Fruit fly (Drosophila melanogaster): Measurements from ENCODE around the gene E23.

Gene E23

DNA sequence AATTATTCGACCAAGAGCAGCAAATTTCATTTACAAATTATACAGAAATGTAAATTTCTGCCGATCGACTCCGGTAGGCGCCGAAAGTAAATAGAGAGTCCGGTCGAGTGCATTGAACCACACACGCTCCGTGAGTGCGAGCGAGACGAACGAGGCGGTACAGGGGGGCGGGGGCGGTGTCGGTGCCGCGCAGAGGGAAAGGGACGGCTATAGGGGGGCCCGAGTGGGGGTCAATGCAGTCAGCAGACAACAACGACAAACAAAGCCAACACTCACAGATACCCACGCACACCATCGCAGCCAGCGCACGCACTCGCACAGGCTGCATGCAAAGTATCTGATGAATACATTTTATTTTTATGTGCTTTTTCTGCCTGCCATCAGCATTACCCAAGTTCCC is 15.2 kb downstream of the E23 start:
- TF ChIP-seq Pif1B (GFP tag; optimal IDR thresholded peaks at IDR 0.05), result no peak
- no peak for TF ChIP-seq Pif1A (GFP tag; optimal IDR thresholded peaks at IDR 0.05)
- peak; percentile 8 for TF ChIP-seq Ets98B (GFP tag; IDR thresholded peaks at IDR 0.05)
- TF ChIP-seq fd96Ca (GFP tag; IDR thresholded peaks at IDR 0.05), result peak; percentile 57; the same call in 1 of the 3 replicates
- TF ChIP-seq CG10348 (GFP tag; IDR thresholded peaks at IDR 0.05), result no peak
- 0 out of 2 replicates have a peak, but pooled peaks have one; percentile 9 for TF ChIP-seq rn (GFP tag; IDR thresholded peaks at IDR 0.05)
- TF ChIP-seq CG14655 (GFP tag; optimal IDR thresholded peaks at IDR 0.05), result no peak
- peak; percentile 57 for TF ChIP-seq CG4496 (GFP tag; IDR thresholded peaks at IDR 0.05)
- TF ChIP-seq CG8159 (tag; optimal IDR thresholded peaks at IDR 0.05), result no peak
- TF ChIP-seq CG9948 (tag; optimal IDR thresholded peaks at IDR 0.05), result no peak
- peak; percentile 42; the same call in 1 of the 2 replicates for TF ChIP-seq CG12605 (GFP tag; IDR thresholded peaks at IDR 0.05)
- TF ChIP-seq CG34367 (tag; optimal IDR thresholded peaks at IDR 0.05), result no peak
- TF ChIP-seq CG13204 (GFP tag; optimal IDR thresholded peaks at IDR 0.05), result peak; percentile 91
- no peak for TF ChIP-seq CG17806 (tag; optimal IDR thresholded peaks at IDR 0.05)
- no peak for TF ChIP-seq D1 (tag; optimal IDR thresholded peaks at IDR 0.05)
- peak; percentile 99 for TF ChIP-seq EcR (GFP tag; optimal IDR thresholded peaks at IDR 0.05)
- no peak for TF ChIP-seq Snoo (tag; optimal IDR thresholded peaks at IDR 0.05)
- no peak for TF ChIP-seq CG15710 (tag; optimal IDR thresholded peaks at IDR 0.05)
- no peak for TF ChIP-seq gl (tag; optimal IDR thresholded peaks at IDR 0.05)
- no peak for TF ChIP-seq CG8301 (tag; optimal IDR thresholded peaks at IDR 0.05)
- TF ChIP-seq CG32121 (GFP tag; IDR thresholded peaks at IDR 0.05), result peak; percentile 63; the same call in 1 of the 2 replicates

DNA sequence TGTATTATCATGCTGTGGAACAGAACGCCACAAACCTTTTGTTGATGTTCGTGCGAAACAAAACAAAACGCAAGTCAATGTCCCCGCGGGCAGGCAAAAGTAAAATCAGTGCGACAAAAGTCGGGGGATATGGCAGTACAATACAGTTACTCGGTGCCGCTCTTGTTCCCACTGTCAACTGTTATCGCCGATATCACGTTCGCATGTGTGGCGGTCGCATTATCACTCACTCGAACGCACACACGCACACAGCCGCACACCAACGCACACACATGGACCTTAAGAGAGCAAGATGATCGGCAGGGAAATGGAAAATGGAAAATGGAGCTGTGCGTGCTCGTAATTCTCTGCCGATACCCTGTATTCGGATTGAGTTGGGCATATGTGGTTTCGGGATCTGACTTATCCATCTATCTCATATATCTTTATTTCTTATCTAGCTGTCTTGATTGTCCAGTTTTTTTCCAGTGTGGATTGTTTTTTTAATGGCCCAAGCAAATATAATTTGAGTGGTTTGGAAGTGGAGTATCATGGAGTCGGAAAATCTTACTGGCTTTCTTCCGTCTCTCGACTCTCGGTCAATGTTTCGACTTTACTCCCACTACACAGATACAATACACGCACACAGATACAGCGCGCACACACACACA is 15.9 kb downstream of the E23 start:
- peak; percentile 67 for TF ChIP-seq CG10348 (GFP tag; IDR thresholded peaks at IDR 0.05)
- peak; percentile 78 for TF ChIP-seq CG9948 (tag; optimal IDR thresholded peaks at IDR 0.05)
- peak; percentile 68 for TF ChIP-seq CG34367 (tag; optimal IDR thresholded peaks at IDR 0.05)
- TF ChIP-seq CG15710 (tag; optimal IDR thresholded peaks at IDR 0.05), result peak; percentile 77
- TF ChIP-seq D1 (tag; optimal IDR thresholded peaks at IDR 0.05), result no peak
- TF ChIP-seq Ets98B (GFP tag; IDR thresholded peaks at IDR 0.05), result peak; percentile 93
- peak; percentile 93 for TF ChIP-seq CG8301 (tag; optimal IDR thresholded peaks at IDR 0.05)
- peak; percentile 93 for TF ChIP-seq fd96Ca (GFP tag; IDR thresholded peaks at IDR 0.05)
- TF ChIP-seq gl (tag; optimal IDR thresholded peaks at IDR 0.05), result peak; percentile 73
- peak; percentile 69 for TF ChIP-seq Pif1B (GFP tag; optimal IDR thresholded peaks at IDR 0.05)
- TF ChIP-seq CG8159 (tag; optimal IDR thresholded peaks at IDR 0.05), result peak; percentile 79
- TF ChIP-seq EcR (GFP tag; optimal IDR thresholded peaks at IDR 0.05), result peak; percentile 89
- TF ChIP-seq Snoo (tag; optimal IDR thresholded peaks at IDR 0.05), result peak; percentile 73
- TF ChIP-seq rn (GFP tag; IDR thresholded peaks at IDR 0.05), result peak; percentile 79
- TF ChIP-seq CG12605 (GFP tag; IDR thresholded peaks at IDR 0.05), result peak; percentile 83
- TF ChIP-seq CG4496 (GFP tag; IDR thresholded peaks at IDR 0.05), result peak; percentile 93
- TF ChIP-seq CG14655 (GFP tag; optimal IDR thresholded peaks at IDR 0.05), result peak; percentile 92
- TF ChIP-seq Pif1A (GFP tag; optimal IDR thresholded peaks at IDR 0.05), result peak; percentile 87
- TF ChIP-seq CG17806 (tag; optimal IDR thresholded peaks at IDR 0.05), result peak; percentile 78
- TF ChIP-seq CG13204 (GFP tag; optimal IDR thresholded peaks at IDR 0.05), result peak; percentile 4
- TF ChIP-seq CG32121 (GFP tag; IDR thresholded peaks at IDR 0.05), result peak; percentile 88

DNA sequence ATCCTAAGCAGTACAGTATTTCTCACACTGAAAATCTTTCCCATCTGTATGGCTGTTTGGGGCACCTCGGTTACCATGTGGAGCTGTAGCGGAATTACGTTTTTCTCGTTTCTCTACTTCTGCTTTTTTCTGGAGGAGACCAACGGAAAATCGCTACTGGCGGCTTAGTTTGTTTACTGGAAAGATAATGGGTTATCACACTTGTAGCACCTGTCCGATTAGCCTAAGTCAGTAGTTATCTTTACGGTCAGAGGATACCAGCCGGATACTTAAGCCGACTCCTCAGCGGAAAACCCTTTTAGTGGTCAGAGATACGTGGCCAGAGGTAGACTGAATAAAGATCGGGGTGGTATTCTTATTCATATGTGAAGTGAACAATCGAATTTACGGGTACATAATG is 22.1 kb downstream of the E23 start, which contains the start of gene CG15408:
Gene CG15408 (plus strand): TSS at position 301 of the 400 bp plus-strand sequence.
- no peak for TF ChIP-seq CG10348 (GFP tag; IDR thresholded peaks at IDR 0.05)
- no peak for TF ChIP-seq CG34367 (tag; optimal IDR thresholded peaks at IDR 0.05)
- TF ChIP-seq Pif1B (GFP tag; optimal IDR thresholded peaks at IDR 0.05), result no peak
- no peak for TF ChIP-seq CG15710 (tag; optimal IDR thresholded peaks at IDR 0.05)
- no peak for TF ChIP-seq gl (tag; optimal IDR thresholded peaks at IDR 0.05)
- TF ChIP-seq CG17806 (tag; optimal IDR thresholded peaks at IDR 0.05), result no peak
- TF ChIP-seq Snoo (tag; optimal IDR thresholded peaks at IDR 0.05), result no peak
- no peak for TF ChIP-seq CG12605 (GFP tag; IDR thresholded peaks at IDR 0.05)
- TF ChIP-seq D1 (tag; optimal IDR thresholded peaks at IDR 0.05), result no peak
- no peak for TF ChIP-seq CG4496 (GFP tag; IDR thresholded peaks at IDR 0.05)
- no peak for TF ChIP-seq fd96Ca (GFP tag; IDR thresholded peaks at IDR 0.05)

DNA sequence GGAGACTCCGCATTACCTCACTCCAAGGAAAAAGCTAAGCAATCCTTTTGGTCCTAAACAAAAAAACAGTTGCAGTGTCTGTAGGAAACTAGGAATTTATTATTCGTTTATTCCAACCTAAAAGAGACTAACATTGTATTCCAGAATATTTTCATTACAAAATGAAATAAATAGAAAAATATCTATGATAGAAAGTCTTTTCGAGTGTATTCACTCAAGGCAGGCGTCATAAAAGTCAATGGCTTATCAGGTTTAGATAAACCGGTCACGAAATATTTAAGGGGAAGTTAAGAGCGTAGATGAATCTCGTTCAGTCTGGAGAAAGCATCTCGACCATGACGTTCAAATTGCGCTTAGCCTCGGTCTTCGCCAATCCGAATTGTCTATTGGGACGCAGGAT is 24.0 kb downstream of the E23 start, which contains the start of gene CG3285:
Gene CG3285 (plus strand): TSS at position 301 of the 400 bp plus-strand sequence.
- TF ChIP-seq CG17806 (tag; optimal IDR thresholded peaks at IDR 0.05), result no peak
- TF ChIP-seq CG4496 (GFP tag; IDR thresholded peaks at IDR 0.05), result peak; percentile 39; the same call in 1 of the 3 replicates

DNA sequence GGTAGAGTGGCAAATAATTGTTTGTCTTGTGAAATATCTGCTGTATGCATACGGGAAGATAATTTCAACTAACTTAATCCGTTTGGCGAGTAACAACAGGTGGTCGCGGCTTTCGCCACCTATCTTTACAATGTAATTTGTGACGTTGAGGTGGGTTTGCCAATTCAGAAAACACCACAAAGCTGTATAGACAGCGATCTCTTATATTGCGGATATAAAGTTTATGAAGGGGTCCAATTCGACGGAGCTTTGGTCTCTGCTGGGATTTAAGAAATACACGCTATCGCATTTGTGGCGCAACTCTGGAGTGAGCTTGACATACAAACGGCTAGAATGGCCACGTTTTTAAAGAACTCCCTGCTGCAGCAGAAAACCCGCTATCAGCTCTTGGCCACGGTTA is 27.0 kb downstream of the E23 start, which contains the start of gene CG33282:
Gene CG33282 (plus strand): TSS at position 301 of the 400 bp plus-strand sequence.
- TF ChIP-seq CG9948 (tag; optimal IDR thresholded peaks at IDR 0.05), result no peak
- TF ChIP-seq Ets98B (GFP tag; IDR thresholded peaks at IDR 0.05), result no peak
- no peak for TF ChIP-seq Snoo (tag; optimal IDR thresholded peaks at IDR 0.05)
- TF ChIP-seq fd96Ca (GFP tag; IDR thresholded peaks at IDR 0.05), result no peak
- TF ChIP-seq CG10348 (GFP tag; IDR thresholded peaks at IDR 0.05), result no peak
- TF ChIP-seq CG4496 (GFP tag; IDR thresholded peaks at IDR 0.05), result no peak
- no peak for TF ChIP-seq gl (tag; optimal IDR thresholded peaks at IDR 0.05)
- TF ChIP-seq D1 (tag; optimal IDR thresholded peaks at IDR 0.05), result no peak
- TF ChIP-seq CG8301 (tag; optimal IDR thresholded peaks at IDR 0.05), result no peak
- TF ChIP-seq CG34367 (tag; optimal IDR thresholded peaks at IDR 0.05), result no peak
- no peak for TF ChIP-seq CG13204 (GFP tag; optimal IDR thresholded peaks at IDR 0.05)
- no peak for TF ChIP-seq CG12605 (GFP tag; IDR thresholded peaks at IDR 0.05)
- no peak for TF ChIP-seq EcR (GFP tag; optimal IDR thresholded peaks at IDR 0.05)
- no peak for TF ChIP-seq CG15710 (tag; optimal IDR thresholded peaks at IDR 0.05)
- no peak for TF ChIP-seq Pif1B (GFP tag; optimal IDR thresholded peaks at IDR 0.05)
- TF ChIP-seq CG8159 (tag; optimal IDR thresholded peaks at IDR 0.05), result no peak

All from whole organism, pupa.